Fruit fly (Drosophila melanogaster) whole organism, wandering third instar larva: Measurements from ENCODE around the gene CG13992.

ENCODE experiments used
- Sp1 ChIP-seq: fragments of 200-800 bp; sonication (Bioruptor generic); optimal IDR thresholded peaks from 3 replicates; lab custom pipeline; 2019; ENCODE audit warnings: missing biosample characterization, mild to moderate bottlenecking, missing genetic modification characterization, moderate library complexity
- fru ChIP-seq: fragments of 200-800 bp; sonication (Bioruptor generic); optimal IDR thresholded peaks from 3 replicates; lab custom pipeline; 2016; ENCODE audit warnings: missing biosample characterization, mild to moderate bottlenecking, missing genetic modification characterization

dm6 chr2L:5958581-5959177 is 8.9 kb downstream of the CG13992 start, which contains the start of gene Vm26Ac:
- no peak for TF ChIP-seq fru (GFP tag; lab: Kevin White, UChicago)
- no peak for TF ChIP-seq Sp1 (GFP tag; lab: Kevin White, UChicago)
